Worm (Caenorhabditis elegans): Measurements from ENCODE around the gene plp-2.

plp-2 gene

ce11 chrX:14982525-14982924 lies at the start of gene plp-2:
plp-2 (minus strand) TSS chrX:14982804.
- TF ChIP-seq ztf-23 (GFP tag; IDR thresholded peaks at IDR 0.05) (no peak), tab-1 (GFP tag; IDR thresholded peaks at IDR 0.05) (no peak), cog-1 (tag; optimal IDR thresholded peaks at IDR 0.05) (no peak)

DNA sequence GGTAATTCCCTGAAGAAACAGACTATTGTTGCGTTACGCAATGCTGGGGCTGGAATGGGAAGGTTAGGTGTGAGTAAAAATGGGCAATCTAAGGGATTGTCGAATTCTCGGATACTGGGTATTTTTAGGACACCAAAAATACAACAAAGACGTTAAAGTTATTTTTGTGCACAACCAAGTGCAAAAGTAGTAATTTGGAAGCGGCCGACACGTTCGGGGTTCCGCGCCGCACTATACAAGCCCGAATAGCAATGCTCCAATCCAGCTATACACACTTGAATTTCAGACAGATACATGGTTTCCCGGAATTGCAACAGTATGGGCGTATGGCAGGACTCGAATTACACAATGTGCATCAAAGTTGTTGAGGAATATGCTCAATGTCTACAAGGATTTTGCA lies 45.4 kb upstream of the plp-2 start:
- TF ChIP-seq klf-2 (GFP tag; conservative IDR thresholded peaks at IDR 0.05) = no peak
- TF ChIP-seq med-1 (GFP tag; optimal IDR thresholded peaks at IDR 0.05; ENCODE audit: insufficient read depth) = no peak
- TF ChIP-seq cog-1 (tag; optimal IDR thresholded peaks at IDR 0.05) = no peak
- TF ChIP-seq ref-1 (GFP tag; conservative IDR thresholded peaks at IDR 0.05) = no peak
- TF ChIP-seq ztf-23 (GFP tag; IDR thresholded peaks at IDR 0.05) = no peak
- no peak for TF ChIP-seq flt-1 (GFP tag; IDR thresholded peaks at IDR 0.05)
- TF ChIP-seq T22C8.4 (GFP tag; IDR thresholded peaks at IDR 0.05) = no peak
- TF ChIP-seq ztf-29 (GFP tag; IDR thresholded peaks at IDR 0.05) = no peak
- no peak for TF ChIP-seq tab-1 (GFP tag; IDR thresholded peaks at IDR 0.05)

DNA sequence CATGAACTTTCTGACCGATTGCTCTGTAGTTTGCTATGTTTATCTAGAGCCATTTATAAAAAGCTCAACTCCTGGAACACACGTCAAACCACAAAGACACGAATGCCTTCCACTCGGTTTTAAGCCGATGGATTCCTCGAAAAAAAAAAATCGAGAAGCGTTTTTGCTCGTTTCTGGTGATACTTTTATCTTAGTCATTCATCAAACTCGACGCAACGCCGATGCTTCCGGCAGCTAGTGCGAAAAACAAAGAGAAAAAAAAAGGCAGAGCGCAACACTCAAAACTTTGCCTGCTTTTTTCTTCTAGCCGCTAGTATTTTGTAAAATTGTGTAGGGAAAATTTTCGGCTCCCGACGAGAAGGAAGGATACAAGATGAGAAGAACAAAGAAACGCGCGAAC lies 45.0 kb upstream of the plp-2 start:
- TF ChIP-seq flt-1 (GFP tag; IDR thresholded peaks at IDR 0.05) = no peak
- TF ChIP-seq tab-1 (GFP tag; IDR thresholded peaks at IDR 0.05) = no peak
- no peak for TF ChIP-seq ztf-23 (GFP tag; IDR thresholded peaks at IDR 0.05)
- no peak for TF ChIP-seq ztf-29 (GFP tag; IDR thresholded peaks at IDR 0.05)
- TF ChIP-seq klf-2 (GFP tag; conservative IDR thresholded peaks at IDR 0.05) = no peak
- no peak for TF ChIP-seq ref-1 (GFP tag; conservative IDR thresholded peaks at IDR 0.05)
- TF ChIP-seq T22C8.4 (GFP tag; IDR thresholded peaks at IDR 0.05) = no peak
- no peak for TF ChIP-seq cog-1 (tag; optimal IDR thresholded peaks at IDR 0.05)
- no peak for TF ChIP-seq med-1 (GFP tag; optimal IDR thresholded peaks at IDR 0.05; ENCODE audit: insufficient read depth)

DNA sequence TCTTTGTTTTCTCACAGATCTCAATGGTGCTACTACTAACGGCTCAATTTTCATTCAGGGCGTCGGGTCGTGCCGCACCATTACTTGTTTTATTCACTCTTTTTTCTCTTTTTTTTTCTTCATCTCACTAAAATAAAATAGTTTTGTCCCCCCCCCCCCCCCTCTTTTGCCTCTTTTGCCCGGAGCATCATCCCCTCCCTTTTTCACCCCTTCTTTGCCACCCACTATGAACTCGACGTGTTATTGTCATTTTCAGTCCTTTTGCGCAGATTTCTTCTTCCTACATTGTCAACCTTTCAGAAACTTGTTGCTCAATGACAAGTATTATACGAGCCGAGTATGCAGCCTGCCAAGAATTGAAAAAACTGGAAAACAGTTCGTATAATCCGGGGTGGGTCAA lies 43.4 kb upstream of the plp-2 start, which contains the start of gene seb-3:
seb-3 (plus strand) TSS at position 301 of the 400 bp plus-strand sequence.
- TF ChIP-seq ref-1 (GFP tag; conservative IDR thresholded peaks at IDR 0.05) (no peak), cog-1 (tag; optimal IDR thresholded peaks at IDR 0.05) (no peak), ztf-23 (GFP tag; IDR thresholded peaks at IDR 0.05) (no peak), klf-2 (GFP tag; conservative IDR thresholded peaks at IDR 0.05) (no peak), tab-1 (GFP tag; IDR thresholded peaks at IDR 0.05) (no peak), ztf-29 (GFP tag; IDR thresholded peaks at IDR 0.05) (no peak), med-1 (GFP tag; optimal IDR thresholded peaks at IDR 0.05; ENCODE audit: insufficient read depth) (no peak)

DNA sequence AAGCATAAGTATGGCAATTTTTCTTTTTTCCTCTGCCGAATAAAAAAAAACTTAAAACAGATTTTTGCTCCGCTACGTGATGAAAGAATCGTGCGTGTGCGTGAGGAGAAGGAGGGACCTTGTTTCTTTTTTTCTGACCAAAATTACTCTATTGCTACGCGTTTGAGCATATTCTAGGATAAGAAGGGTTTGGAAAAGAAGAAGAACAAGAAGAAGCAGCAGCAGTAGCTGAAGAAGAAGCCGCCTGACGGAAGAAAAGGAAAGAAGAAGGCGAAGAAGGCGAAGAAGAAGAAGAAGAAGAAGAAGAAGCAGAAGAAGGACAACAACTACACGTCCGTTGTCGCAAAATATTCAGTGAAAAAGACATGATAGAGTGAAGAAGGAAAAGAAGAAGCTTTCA lies 33.5 kb upstream of the plp-2 start:
- TF ChIP-seq ztf-29 (GFP tag; IDR thresholded peaks at IDR 0.05) = no peak
- TF ChIP-seq klf-2 (GFP tag; conservative IDR thresholded peaks at IDR 0.05) = no peak
- no peak for TF ChIP-seq flt-1 (GFP tag; IDR thresholded peaks at IDR 0.05)
- TF ChIP-seq ztf-23 (GFP tag; IDR thresholded peaks at IDR 0.05) = no peak
- TF ChIP-seq cog-1 (tag; optimal IDR thresholded peaks at IDR 0.05) = no peak
- no peak for TF ChIP-seq tab-1 (GFP tag; IDR thresholded peaks at IDR 0.05)
- no peak for TF ChIP-seq ref-1 (GFP tag; conservative IDR thresholded peaks at IDR 0.05)
- no peak for TF ChIP-seq med-1 (GFP tag; optimal IDR thresholded peaks at IDR 0.05; ENCODE audit: insufficient read depth)
- TF ChIP-seq T22C8.4 (GFP tag; IDR thresholded peaks at IDR 0.05) = no peak

DNA sequence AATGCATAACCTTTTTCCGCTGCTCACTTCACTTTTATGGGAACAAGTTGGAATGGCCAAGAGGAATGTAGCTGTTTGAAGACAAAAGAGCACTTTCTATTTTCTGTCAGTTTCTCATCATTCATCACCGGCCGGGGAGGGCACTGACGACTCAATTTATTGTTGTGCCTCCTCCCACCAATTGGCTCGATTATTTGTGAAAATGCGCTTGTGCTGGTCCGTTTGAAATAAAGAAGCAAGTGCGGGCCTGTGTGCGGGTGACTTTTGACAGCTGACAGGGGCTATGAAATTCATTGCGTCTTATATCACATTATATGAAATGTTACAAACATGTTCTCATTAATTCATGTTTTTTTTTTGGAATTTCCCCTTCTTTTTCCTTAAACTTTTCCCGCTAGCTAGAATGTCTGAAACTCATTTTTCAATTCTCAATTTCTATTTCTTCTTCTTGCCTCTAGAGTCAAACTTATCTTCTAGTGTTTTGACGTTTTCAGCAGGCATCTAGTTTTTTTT lies 31.4 kb upstream of the plp-2 start:
- TF ChIP-seq tab-1 (GFP tag; IDR thresholded peaks at IDR 0.05) = no peak
- no peak for TF ChIP-seq ztf-29 (GFP tag; IDR thresholded peaks at IDR 0.05)
- TF ChIP-seq cog-1 (tag; optimal IDR thresholded peaks at IDR 0.05) = no peak
- TF ChIP-seq flt-1 (GFP tag; IDR thresholded peaks at IDR 0.05) = no peak
- no peak for TF ChIP-seq ztf-23 (GFP tag; IDR thresholded peaks at IDR 0.05)
- TF ChIP-seq ref-1 (GFP tag; conservative IDR thresholded peaks at IDR 0.05) = no peak
- TF ChIP-seq T22C8.4 (GFP tag; IDR thresholded peaks at IDR 0.05) = no peak
- no peak for TF ChIP-seq med-1 (GFP tag; optimal IDR thresholded peaks at IDR 0.05; ENCODE audit: insufficient read depth)
- TF ChIP-seq klf-2 (GFP tag; conservative IDR thresholded peaks at IDR 0.05) = no peak

DNA sequence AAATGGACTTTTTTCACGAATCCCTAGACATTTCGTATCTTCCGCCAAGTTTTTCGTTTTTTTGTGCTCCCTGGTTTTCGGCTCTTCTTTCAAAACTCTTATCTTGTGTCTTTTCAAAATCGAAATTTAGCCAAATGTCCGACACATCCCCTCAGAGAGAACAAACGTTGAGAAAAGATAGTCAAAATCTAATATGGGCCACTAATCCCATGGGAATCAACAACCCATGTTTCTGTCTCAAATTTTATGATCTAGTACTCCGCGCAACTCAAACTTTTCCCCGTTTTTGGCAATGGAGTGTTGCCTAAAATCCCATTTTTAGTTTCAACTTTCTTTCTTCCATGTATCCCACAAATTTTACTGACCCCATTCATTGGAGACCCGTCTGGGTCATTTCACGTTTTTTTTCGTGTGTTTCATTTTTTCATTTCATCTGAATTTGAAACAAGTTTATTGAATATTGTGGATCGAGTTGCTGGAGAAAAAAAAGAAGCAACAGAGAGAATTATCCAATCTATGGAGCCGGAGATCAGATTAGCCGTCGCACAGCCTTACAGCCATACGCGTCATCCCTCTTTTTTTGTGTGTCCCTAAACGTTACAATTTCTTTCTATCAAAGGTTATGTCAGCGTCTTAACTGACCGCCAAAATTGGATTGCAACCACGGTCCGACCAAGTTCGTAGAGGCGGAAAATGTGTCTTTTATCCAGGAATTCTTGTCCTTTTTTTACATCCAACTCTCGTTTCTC lies 29.1 kb upstream of the plp-2 start:
- TF ChIP-seq klf-2 (GFP tag; conservative IDR thresholded peaks at IDR 0.05) (no peak), flt-1 (GFP tag; IDR thresholded peaks at IDR 0.05) (no peak), med-1 (GFP tag; optimal IDR thresholded peaks at IDR 0.05; ENCODE audit: insufficient read depth) (no peak), ztf-23 (GFP tag; IDR thresholded peaks at IDR 0.05) (no peak), tab-1 (GFP tag; IDR thresholded peaks at IDR 0.05) (no peak), T22C8.4 (GFP tag; IDR thresholded peaks at IDR 0.05) (no peak), ztf-29 (GFP tag; IDR thresholded peaks at IDR 0.05) (no peak), ref-1 (GFP tag; conservative IDR thresholded peaks at IDR 0.05) (no peak), cog-1 (tag; optimal IDR thresholded peaks at IDR 0.05) (no peak)

DNA sequence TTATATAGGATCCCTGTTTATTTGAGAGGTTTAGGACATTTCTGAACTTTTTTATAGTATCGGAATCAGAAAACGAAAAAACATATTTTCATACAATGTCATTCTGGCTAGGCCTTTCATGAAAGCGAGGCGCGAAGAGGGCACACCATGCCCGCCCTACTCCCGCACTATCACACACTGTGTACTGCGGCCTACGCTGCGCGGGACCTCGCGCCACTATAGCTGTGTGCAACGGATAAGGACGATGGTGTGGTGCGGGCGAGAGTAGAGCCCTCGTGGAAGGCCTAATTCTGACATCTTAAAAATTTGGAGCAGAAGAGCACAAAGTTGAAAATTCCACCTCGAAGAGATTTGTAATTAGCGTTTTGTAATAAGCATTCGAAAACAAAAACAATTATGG lies 28.3 kb upstream of the plp-2 start:
- TF ChIP-seq T22C8.4 (GFP tag; IDR thresholded peaks at IDR 0.05) (no peak), ztf-29 (GFP tag; IDR thresholded peaks at IDR 0.05) (no peak), klf-2 (GFP tag; conservative IDR thresholded peaks at IDR 0.05) (no peak), med-1 (GFP tag; optimal IDR thresholded peaks at IDR 0.05; ENCODE audit: insufficient read depth) (no peak), ref-1 (GFP tag; conservative IDR thresholded peaks at IDR 0.05) (no peak), cog-1 (tag; optimal IDR thresholded peaks at IDR 0.05) (no peak), ztf-23 (GFP tag; IDR thresholded peaks at IDR 0.05) (no peak), tab-1 (GFP tag; IDR thresholded peaks at IDR 0.05) (no peak), flt-1 (GFP tag; IDR thresholded peaks at IDR 0.05) (no peak)

- TF ChIP-seq ztf-29 (GFP tag; IDR thresholded peaks at IDR 0.05) (no peak), flt-1 (GFP tag; IDR thresholded peaks at IDR 0.05) (no peak), T22C8.4 (GFP tag; IDR thresholded peaks at IDR 0.05) (no peak), ref-1 (GFP tag; conservative IDR thresholded peaks at IDR 0.05) (no peak), tab-1 (GFP tag; IDR thresholded peaks at IDR 0.05) (no peak)
These were observed 26.1 kb upstream of the plp-2 start for ce11 chrX:15008697-15009096.

All from whole organism, midembryonic.